Fruit fly (Drosophila melanogaster) whole organism, embryonic: ENCODE measurements around the gene CG31231.

ENCODE experiments used
- Atf-2 ChIP-seq: fragments of 200-800 bp; sonication (Bioruptor generic); optimal IDR thresholded peaks from 2 replicates; lab custom pipeline; 2016; ENCODE audit warnings: missing biosample characterization, missing genetic modification characterization
- CG10366 ChIP-seq: fragments of 200-800 bp; sonication (Bioruptor generic); IDR thresholded peaks from 2 replicates; pipeline ENCODE4 v1.3.6; 2022; ENCODE audit warnings: missing biosample characterization, missing genetic modification characterization
- CG10462 ChIP-seq: fragments of 200-800 bp; sonication (Bioruptor generic); optimal IDR thresholded peaks from 2 replicates; lab custom pipeline; 2016; ENCODE audit warnings: missing biosample characterization, missing genetic modification characterization
- CG11504 ChIP-seq: fragments of 200-800 bp; sonication (Bioruptor generic); optimal IDR thresholded peaks from 3 replicates; lab custom pipeline; 2019; ENCODE audit warnings: missing biosample characterization, mild to moderate bottlenecking, missing genetic modification characterization, moderate library complexity
- CG12071 ChIP-seq: fragments of 200-800 bp; sonication (Bioruptor generic); optimal IDR thresholded peaks from 3 replicates; lab custom pipeline; 2018; ENCODE audit warnings: missing biosample characterization, mild to moderate bottlenecking, missing genetic modification characterization
- CG1233 ChIP-seq: fragments of 200-800 bp; sonication (Bioruptor generic); optimal IDR thresholded peaks from 4 replicates; lab custom pipeline; 2018; ENCODE audit warnings: missing biosample characterization, mild to moderate bottlenecking, missing genetic modification characterization
- CG12942 ChIP-seq: fragments of 200-800 bp; sonication (Bioruptor generic); optimal IDR thresholded peaks from 3 replicates; lab custom pipeline; 2016; ENCODE audit warnings: missing biosample characterization, missing genetic modification characterization
- CG13894 ChIP-seq: fragments of 200-800 bp; sonication (Bioruptor generic); optimal IDR thresholded peaks from 3 replicates; lab custom pipeline; 2018; ENCODE audit warnings: missing biosample characterization, mild to moderate bottlenecking, missing genetic modification characterization, moderate library complexity
- CG15601 ChIP-seq: fragments of 200-800 bp; sonication (Bioruptor generic); optimal IDR thresholded peaks from 3 replicates; lab custom pipeline; 2019; ENCODE audit warnings: missing biosample characterization, mild to moderate bottlenecking, missing genetic modification characterization, moderate library complexity
- CG1603 ChIP-seq: fragments of 200-800 bp; sonication (Bioruptor generic); optimal IDR thresholded peaks from 2 replicates; lab custom pipeline; 2019; ENCODE audit warnings: missing biosample characterization, mild to moderate bottlenecking, missing genetic modification characterization, moderate library complexity
- CG17912 ChIP-seq: fragments of 200-800 bp; sonication (Bioruptor generic); optimal IDR thresholded peaks from 2 replicates; lab custom pipeline; 2018; ENCODE audit warnings: missing biosample characterization, mild to moderate bottlenecking, missing genetic modification characterization
- CG18476 ChIP-seq: fragments of 200-800 bp; sonication (Bioruptor generic); optimal IDR thresholded peaks from 2 replicates; lab custom pipeline; 2016; ENCODE audit warnings: missing biosample characterization, mild to moderate bottlenecking, missing genetic modification characterization
- CG2712 ChIP-seq: fragments of 200-800 bp; optimal IDR thresholded peaks from 3 replicates; lab custom pipeline; 2019; ENCODE audit warnings: missing biosample characterization, mild to moderate bottlenecking, missing genetic modification characterization, moderate library complexity
- CG31441 ChIP-seq: fragments of 200-800 bp; sonication (Bioruptor generic); IDR thresholded peaks from 2 replicates; pipeline ENCODE4 v1.3.6; 2022; ENCODE audit warnings: missing biosample characterization, missing genetic modification characterization
- CG34422 ChIP-seq: fragments of 200-800 bp; sonication (Bioruptor generic); IDR thresholded peaks from 3 replicates; pipeline ENCODE4 v1.3.6; 2022; ENCODE audit warnings: missing biosample characterization, missing genetic modification characterization
- CG3847 ChIP-seq: fragments of 200-800 bp; sonication (Bioruptor generic); IDR thresholded peaks from 2 replicates; pipeline ENCODE4 v1.3.6; 2022; ENCODE audit warnings: missing biosample characterization, missing genetic modification characterization
- CG42726 ChIP-seq: fragments of 200-800 bp; sonication (Bioruptor generic); IDR thresholded peaks from 2 replicates; pipeline ENCODE4 v1.3.6; 2022; ENCODE audit warnings: missing biosample characterization, missing genetic modification characterization; ENCODE audit not compliant: partially characterized antibody
- CG4404 ChIP-seq: fragments of 200-800 bp; sonication (Bioruptor generic); IDR thresholded peaks from 2 replicates; pipeline ENCODE4 v1.3.6; 2022; ENCODE audit warnings: missing biosample characterization, missing genetic modification characterization
- CG5953 ChIP-seq: fragments of 200-800 bp; sonication (Bioruptor generic); IDR thresholded peaks from 2 replicates; pipeline ENCODE4 v1.3.6; 2022; ENCODE audit warnings: missing biosample characterization, missing genetic modification characterization
- CG7786 ChIP-seq: fragments of 200-800 bp; sonication (Bioruptor generic); optimal IDR thresholded peaks from 2 replicates; lab custom pipeline; 2016; ENCODE audit warnings: missing biosample characterization, missing genetic modification characterization
- CG7928 ChIP-seq: fragments of 200-800 bp; sonication (Bioruptor generic); optimal IDR thresholded peaks from 2 replicates; lab custom pipeline; 2017; ENCODE audit warnings: missing biosample characterization, mild to moderate bottlenecking, missing genetic modification characterization
- Dek ChIP-seq: fragments of 200-800 bp; sonication (Bioruptor generic); optimal IDR thresholded peaks from 3 replicates; lab custom pipeline; 2019; ENCODE audit warnings: missing biosample characterization, mild to moderate bottlenecking, missing genetic modification characterization, moderate library complexity
- Drgx ChIP-seq: fragments of 200-800 bp; sonication (Bioruptor generic); IDR thresholded peaks from 2 replicates; pipeline ENCODE4 v1.3.6; 2022; ENCODE audit warnings: missing biosample characterization, missing genetic modification characterization
- Ets65A ChIP-seq: fragments of 200-800 bp; sonication (Bioruptor generic); peaks from one replicate; lab custom pipeline; 2016; ENCODE audit warnings: missing biosample characterization, missing genetic modification characterization
- HLH4C ChIP-seq: fragments of 200-800 bp; sonication (Bioruptor generic); IDR thresholded peaks from 3 replicates; pipeline ENCODE4 v1.3.6; 2022; ENCODE audit warnings: missing biosample characterization, missing genetic modification characterization; ENCODE audit not compliant: partially characterized antibody
- Lpt ChIP-seq: fragments of >200 bp; optimal IDR thresholded peaks from 2 replicates; lab custom pipeline; 2018; ENCODE audit warnings: missing biosample characterization, missing genetic modification characterization
- Ptx1 ChIP-seq: fragments of 200-800 bp; sonication (Bioruptor generic); IDR thresholded peaks from 2 replicates; pipeline ENCODE4 v1.3.6; 2022; ENCODE audit warnings: missing biosample characterization, missing genetic modification characterization
- Sox100B ChIP-seq: fragments of 200-800 bp; sonication (Bioruptor generic); optimal IDR thresholded peaks from 3 replicates; lab custom pipeline; 2018; ENCODE audit warnings: missing biosample characterization, mild to moderate bottlenecking, missing genetic modification characterization
- Taf1 ChIP-seq: fragments of 200-800 bp; sonication (Bioruptor generic); IDR thresholded peaks from 2 replicates; pipeline ENCODE4 v1.3.6; 2022; ENCODE audit warnings: missing biosample characterization, missing genetic modification characterization
- abd-A ChIP-seq: fragments of 200-800 bp; sonication (Bioruptor generic); optimal IDR thresholded peaks from 3 replicates; lab custom pipeline; 2019; ENCODE audit warnings: missing biosample characterization, mild to moderate bottlenecking, missing genetic modification characterization, moderate library complexity
- aop ChIP-seq: fragments of 200-800 bp; sonication (Bioruptor generic); IDR thresholded peaks from 2 replicates; pipeline ENCODE4 v1.3.6; 2022; ENCODE audit warnings: missing biosample characterization, missing genetic modification characterization
- az2 ChIP-seq: fragments of 200-800 bp; sonication (Bioruptor generic); optimal IDR thresholded peaks from 3 replicates; lab custom pipeline; 2016; ENCODE audit warnings: missing biosample characterization, missing genetic modification characterization
- bcd ChIP-seq: fragments of 200-800 bp; sonication (Bioruptor generic); optimal IDR thresholded peaks from 2 replicates; lab custom pipeline; 2017; ENCODE audit warnings: missing biosample characterization, mild to moderate bottlenecking, missing genetic modification characterization
- dati ChIP-seq: fragments of 200-800 bp; sonication (Bioruptor generic); IDR thresholded peaks from 2 replicates; pipeline ENCODE4 v1.3.6; 2022; ENCODE audit warnings: missing biosample characterization, missing genetic modification characterization
- disco-r ChIP-seq: fragments of 200-800 bp; sonication (Bioruptor generic); optimal IDR thresholded peaks from 2 replicates; lab custom pipeline; 2016; ENCODE audit warnings: missing biosample characterization, missing genetic modification characterization
- fd96Cb ChIP-seq: fragments of 200-800 bp; sonication (Bioruptor generic); optimal IDR thresholded peaks from 2 replicates; lab custom pipeline; 2018; ENCODE audit warnings: missing biosample characterization, mild to moderate bottlenecking, missing genetic modification characterization, moderate library complexity
- knrl ChIP-seq: fragments of 200-800 bp; sonication (Bioruptor generic); IDR thresholded peaks from 3 replicates; pipeline ENCODE4 v1.3.6; 2022; ENCODE audit warnings: missing biosample characterization, missing genetic modification characterization; ENCODE audit not compliant: partially characterized antibody
- luna ChIP-seq: fragments of 200-800 bp; sonication (Bioruptor generic); optimal IDR thresholded peaks from 2 replicates; lab custom pipeline; 2016; ENCODE audit warnings: missing biosample characterization, missing genetic modification characterization
- mam ChIP-seq: fragments of 200-800 bp; sonication (Bioruptor generic); optimal IDR thresholded peaks from 3 replicates; lab custom pipeline; 2016; ENCODE audit warnings: missing biosample characterization, missing genetic modification characterization
- nerfin-1 ChIP-seq: fragments of 200-800 bp; sonication (Bioruptor generic); optimal IDR thresholded peaks from 3 replicates; lab custom pipeline; 2019; ENCODE audit warnings: missing biosample characterization, mild to moderate bottlenecking, missing genetic modification characterization, moderate library complexity
- nom ChIP-seq: fragments of 200-800 bp; sonication (Bioruptor generic); optimal IDR thresholded peaks from 2 replicates; lab custom pipeline; 2017; ENCODE audit warnings: missing biosample characterization, missing genetic modification characterization, mild to moderate bottlenecking, moderate library complexity, missing genetic modification reagents
- psq ChIP-seq: fragments of 200-800 bp; sonication (Bioruptor generic); optimal IDR thresholded peaks from 2 replicates; lab custom pipeline; 2017; ENCODE audit warnings: missing biosample characterization, missing genetic modification characterization
- repo ChIP-seq: fragments of 200-800 bp; sonication (Bioruptor generic); optimal IDR thresholded peaks from 2 replicates; lab custom pipeline; 2016; ENCODE audit warnings: missing biosample characterization, missing genetic modification characterization
- row ChIP-seq: fragments of 200-800 bp; sonication (Bioruptor generic); IDR thresholded peaks from 3 replicates; pipeline ENCODE4 v1.3.6; 2022; ENCODE audit warnings: missing biosample characterization, missing genetic modification characterization
- sens ChIP-seq: fragments of 200-800 bp; sonication (Bioruptor generic); peaks from one replicate; lab custom pipeline; 2016; ENCODE audit warnings: missing biosample characterization, missing genetic modification characterization
- sob ChIP-seq: fragments of 200-800 bp; sonication (Bioruptor generic); IDR thresholded peaks from 2 replicates; pipeline ENCODE4 v1.3.6; 2022; ENCODE audit warnings: missing biosample characterization, missing genetic modification characterization
- sqz ChIP-seq: fragments of 200-800 bp; sonication (Bioruptor generic); optimal IDR thresholded peaks from 3 replicates; lab custom pipeline; 2018; ENCODE audit warnings: missing biosample characterization, mild to moderate bottlenecking, missing genetic modification characterization
- trem ChIP-seq: fragments of 200-800 bp; optimal IDR thresholded peaks from 3 replicates; lab custom pipeline; 2019; ENCODE audit warnings: missing biosample characterization, mild to moderate bottlenecking, missing genetic modification characterization, moderate library complexity
- z ChIP-seq: fragments of 200-800 bp; sonication (Bioruptor generic); IDR thresholded peaks from 3 replicates; pipeline ENCODE4 v1.3.6; 2022; ENCODE audit warnings: missing biosample characterization, missing genetic modification characterization

Gene CG31231

DNA sequence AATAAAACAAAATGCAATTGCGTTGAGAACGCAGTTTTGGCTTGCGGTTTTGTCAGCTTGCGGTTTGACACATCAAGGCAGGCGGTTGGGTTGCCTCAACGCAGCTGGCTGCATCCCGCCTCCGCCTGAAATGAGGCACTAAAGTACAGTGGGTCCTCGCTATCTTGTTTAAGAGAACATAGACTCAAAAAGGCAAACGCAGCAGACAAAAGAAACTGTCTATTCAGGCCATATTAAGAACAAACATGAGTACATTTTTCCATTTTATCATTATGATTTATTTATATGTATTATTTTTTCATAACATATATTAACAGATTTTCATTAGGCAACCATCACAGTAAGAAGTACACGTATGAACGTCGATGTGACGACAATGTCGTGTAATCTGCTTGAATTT, 25.5 kb upstream of the CG31231 start:
- TF ChIP-seq CG42726 (no peak), CG4404 (GFP tag; lab: Robert Waterston, UW) (no peak), Atf-2 (no peak), CG7786 (GFP tag; lab: Kevin White, UChicago) (no peak), bcd (no peak), Lpt (no peak), Sox100B (GFP tag; lab: Kevin White, UChicago) (no peak), psq (GFP tag; lab: Kevin White, UChicago) (no peak), nerfin-1 (no peak), Dek (tag; lab: Kevin White, UChicago) (no peak), row (peak; percentile 28; the same call in 1 of the 3 replicates), Drgx (GFP tag; lab: Robert Waterston, UW) (peak; percentile 36; the same call in 1 of the 2 replicates), aop (GFP tag; lab: Robert Waterston, UW) (no peak), disco-r (GFP tag; lab: Kevin White, UChicago) (no peak), CG10462 (GFP tag; lab: Kevin White, UChicago) (no peak), sens (GFP tag; lab: Kevin White, UChicago) (no peak), CG31441 (GFP tag; lab: Robert Waterston, UW) (no peak)
- TF ChIP-seq, all 482 proteins: peak for 2

DNA sequence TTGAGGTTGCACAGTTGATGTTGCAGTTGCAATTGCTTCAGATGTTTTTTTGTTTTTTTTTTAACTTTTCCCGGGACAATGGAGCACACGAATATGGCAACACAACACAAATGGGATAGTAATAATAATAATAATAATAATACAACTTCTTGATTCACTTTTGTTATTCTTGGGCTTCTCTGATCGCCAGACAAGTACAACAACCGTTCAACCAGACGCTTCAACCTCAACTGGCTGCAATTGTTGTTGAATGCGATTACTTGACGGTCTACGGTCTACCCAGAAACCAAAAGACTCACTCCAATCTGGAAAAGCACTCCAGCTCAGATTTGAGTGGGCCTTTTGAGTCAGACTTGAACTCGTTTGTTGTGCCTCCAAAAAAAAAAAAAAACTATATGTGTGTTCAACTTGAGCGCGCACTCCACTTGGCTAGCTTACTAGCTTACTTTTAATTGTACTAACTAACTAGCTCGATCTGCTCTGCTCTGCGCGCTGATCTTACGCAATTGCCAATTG, 23.9 kb upstream of the CG31231 start, which contains the start of gene CG14301:
CG14301 (minus strand) TSS at position 216 of the 516 bp plus-strand sequence.
- TF ChIP-seq HLH4C (0 out of 3 replicates have a peak, but pooled peaks have one; percentile 22), repo (GFP tag; lab: Kevin White, UChicago) (no peak), CG12942 (GFP tag; lab: Kevin White, UChicago) (no peak), disco-r (GFP tag; lab: Kevin White, UChicago) (no peak), Ptx1 (GFP tag; lab: Robert Waterston, UW) (no peak), CG3847 (GFP tag; lab: Robert Waterston, UW) (no peak), CG7928 (GFP tag; lab: Kevin White, UChicago) (no peak), CG10366 (no peak), CG2712 (tag; lab: Kevin White, UChicago) (no peak), dati (no peak), trem (tag; lab: Kevin White, UChicago) (no peak), CG15601 (peak; percentile 95), abd-A (tag; lab: Kevin White, UChicago) (no peak), CG17912 (no peak), CG12071 (GFP tag; lab: Kevin White, UChicago) (no peak), luna (GFP tag; lab: Kevin White, UChicago) (no peak), CG11504 (no peak), z (GFP tag; lab: Robert Waterston, UW) (peak; percentile 96), CG1603 (tag; lab: Kevin White, UChicago) (no peak), nom (peak; percentile 55), knrl (GFP tag; lab: Robert Waterston, UW) (no peak)

dm6 chr3R:18643646-18644045, 21.5 kb upstream of the CG31231 start:
- TF ChIP-seq fd96Cb (no peak), CG34422 (GFP tag; lab: Robert Waterston, UW) (no peak), CG1233 (GFP tag; lab: Kevin White, UChicago) (no peak), CG13894 (peak; percentile 95), az2 (GFP tag; lab: Kevin White, UChicago) (no peak), Ptx1 (GFP tag; lab: Robert Waterston, UW) (no peak), CG5953 (GFP tag; lab: Robert Waterston, UW) (no peak), mam (GFP tag; lab: Kevin White, UChicago) (no peak), sob (no peak), CG18476 (no peak), sqz (GFP tag; lab: Kevin White, UChicago) (no peak), Taf1 (GFP tag; lab: Robert Waterston, UW) (no peak), Ets65A (GFP tag; lab: Kevin White, UChicago) (peak; percentile 63)
